Fruit fly (Drosophila melanogaster) whole organism, adult: ENCODE measurements around the gene CG13991.

Experiments
- CG7101 ChIP-seq: fragments of 200-800 bp; sonication (Bioruptor generic); optimal IDR thresholded peaks from 2 replicates; lab custom pipeline; 2018; ENCODE audit warnings: missing biosample characterization, mild to moderate bottlenecking, missing genetic modification characterization, moderate library complexity
- Mnt ChIP-seq: fragments of 200-800 bp; sonication (Bioruptor generic); optimal IDR thresholded peaks from 2 replicates; lab custom pipeline; 2016; ENCODE audit warnings: missing biosample characterization, mild to moderate bottlenecking, missing genetic modification characterization
- kay ChIP-seq: fragments of 200-800 bp; sonication (Bioruptor generic); peaks from one replicate; lab custom pipeline; 2016; ENCODE audit warnings: missing biosample characterization, missing genetic modification characterization, borderline replicate concordance
- tj ChIP-seq: fragments of 200-800 bp; sonication (Bioruptor generic); optimal IDR thresholded peaks from 3 replicates; lab custom pipeline; 2017; ENCODE audit warnings: missing biosample characterization, mild to moderate bottlenecking, missing genetic modification characterization, moderate library complexity

DNA sequence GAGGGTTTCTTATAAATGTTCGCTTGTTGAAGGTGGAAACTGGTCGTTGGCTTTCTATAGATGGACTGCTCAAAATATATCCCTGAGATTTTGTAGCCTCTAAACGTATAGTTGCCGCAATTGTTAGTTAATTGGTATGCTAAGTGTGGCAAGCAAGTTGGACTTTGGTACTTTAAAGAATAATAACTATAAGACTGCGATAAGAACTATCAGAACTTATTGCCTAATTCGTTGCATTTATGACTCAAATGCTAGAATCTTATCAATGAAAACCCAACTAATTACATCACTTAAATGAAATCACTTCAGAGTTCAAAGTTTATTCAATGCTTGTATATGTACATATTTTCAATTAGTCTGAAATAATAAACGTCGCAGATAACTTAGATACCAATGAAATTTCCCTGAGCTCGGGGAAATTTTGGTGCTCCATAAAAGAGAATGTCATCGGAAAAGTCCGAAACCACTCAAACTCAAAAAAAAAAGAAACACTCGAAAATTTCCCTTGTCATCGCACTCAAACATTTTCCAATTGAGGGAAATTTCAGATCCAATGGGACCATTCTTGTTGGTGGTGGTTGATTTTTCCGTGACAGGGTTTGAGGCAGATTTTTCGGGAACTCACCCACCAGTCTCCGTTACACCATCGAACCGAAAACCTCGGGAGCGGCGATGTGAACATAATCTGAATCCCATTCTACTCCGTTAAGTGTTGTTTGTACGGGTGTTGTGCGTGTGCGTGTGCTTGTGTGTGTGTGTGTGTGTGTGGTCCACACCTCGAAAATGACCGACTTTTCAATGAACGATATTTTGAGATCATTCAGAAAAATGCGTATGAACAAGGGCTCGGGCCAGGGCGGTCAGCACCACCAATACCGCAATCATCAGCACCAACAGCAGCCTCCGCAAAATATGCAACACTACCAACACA lies 48.1 kb upstream of the CG13991 start, which contains the start of gene CG45075:
- TF ChIP-seq kay (GFP tag; lab: Kevin White, UChicago): peak; percentile 88
- no peak for TF ChIP-seq CG7101 (tag; lab: Kevin White, UChicago)
- no peak for TF ChIP-seq Mnt
- TF ChIP-seq tj: no peak
